Worm (Caenorhabditis elegans) whole organism, early embryonic: ENCODE measurements around the gene cdc-25.3.

Experiments used
- B0310.2 ChIP-seq: sonication (generic microtip); optimal IDR thresholded peaks from 2 replicates; lab custom pipeline; 2016; ENCODE audit warnings: mild to moderate bottlenecking, missing genetic modification characterization, missing compliant biosample characterization
- F13C5.2 ChIP-seq: sonication (generic microtip); optimal IDR thresholded peaks from 2 replicates; lab custom pipeline; 2017; ENCODE audit warnings: mild to moderate bottlenecking, missing genetic modification characterization, inconsistent platforms, missing compliant biosample characterization
- aly-1 ChIP-seq: sonication (generic microtip); optimal IDR thresholded peaks from 2 replicates; lab custom pipeline; 2016; ENCODE audit warnings: missing genetic modification characterization, missing compliant biosample characterization
- ama-1 ChIP-seq: fragments of 150-350 bp; optimal IDR thresholded peaks from 2 replicates; lab custom pipeline; 2014
- ceh-13 ChIP-seq: fragments of 200-800 bp; sonication (Bioruptor generic); optimal IDR thresholded peaks from 2 replicates; lab custom pipeline; 2018; ENCODE audit warnings: mild to moderate bottlenecking, missing genetic modification characterization, missing compliant biosample characterization
- ceh-36 ChIP-seq: sonication (generic microtip); optimal IDR thresholded peaks from 2 replicates; lab custom pipeline; 2016; ENCODE audit warnings: missing genetic modification characterization, inconsistent platforms, missing compliant biosample characterization
- ets-7 ChIP-seq: sonication (generic microtip); optimal IDR thresholded peaks from 2 replicates; lab custom pipeline; 2016; ENCODE audit warnings: missing genotype, missing genetic modification characterization, missing compliant biosample characterization
- flt-1 ChIP-seq: fragments of 200-800 bp; sonication (Bioruptor generic); IDR thresholded peaks from 2 replicates; pipeline ENCODE4 v1.3.6; 2022; ENCODE audit warnings: missing genetic modification characterization, missing compliant biosample characterization
- hmbx-1 ChIP-seq: sonication (generic microtip); optimal IDR thresholded peaks from 2 replicates; lab custom pipeline; 2016; ENCODE audit warnings: mild to moderate bottlenecking, missing genetic modification characterization, missing compliant biosample characterization
- hmg-4 ChIP-seq: fragments of 200-800 bp; sonication (Bioruptor generic); optimal IDR thresholded peaks from 2 replicates; lab custom pipeline; 2018; ENCODE audit warnings: mild to moderate bottlenecking, missing genetic modification characterization, missing compliant biosample characterization
- hnd-1 ChIP-seq: sonication (generic microtip); optimal IDR thresholded peaks from 2 replicates; lab custom pipeline; 2016; ENCODE audit warnings: missing genetic modification characterization, missing compliant biosample characterization
- pes-1 ChIP-seq: fragments of 200-800 bp; sonication (Bioruptor generic); IDR thresholded peaks from 2 replicates; pipeline ENCODE4 v1.3.6; 2022; ENCODE audit warnings: missing genetic modification reagents, missing genetic modification characterization, missing compliant biosample characterization
- scrt-1 ChIP-seq: fragments of 200-800 bp; sonication (Bioruptor generic); IDR thresholded peaks from 2 replicates; pipeline ENCODE4 v1.3.6; 2022; ENCODE audit warnings: missing genetic modification characterization, missing compliant biosample characterization
- sea-1 ChIP-seq: fragments of 200-800 bp; sonication (Bioruptor generic); conservative IDR thresholded peaks from 2 replicates; pipeline ENCODE4 v1.3.6; 2022; ENCODE audit warnings: missing genetic modification characterization, missing compliant biosample characterization
- tbx-11 ChIP-seq: fragments of 200-800 bp; sonication (Bioruptor generic); IDR thresholded peaks from 2 replicates; pipeline ENCODE4 v1.3.6; 2022; ENCODE audit warnings: missing genetic modification characterization, missing compliant biosample characterization
- tbx-37 ChIP-seq: fragments of 200-800 bp; sonication (Bioruptor generic); conservative IDR thresholded peaks from 2 replicates; pipeline ENCODE4 v1.3.6; 2022; ENCODE audit warnings: missing genetic modification reagents, missing genetic modification characterization, missing compliant biosample characterization
- tra-4 ChIP-seq: sonication (generic microtip); optimal IDR thresholded peaks from 2 replicates; lab custom pipeline; 2017; ENCODE audit warnings: missing genetic modification characterization, missing compliant biosample characterization

Gene cdc-25.3

DNA sequence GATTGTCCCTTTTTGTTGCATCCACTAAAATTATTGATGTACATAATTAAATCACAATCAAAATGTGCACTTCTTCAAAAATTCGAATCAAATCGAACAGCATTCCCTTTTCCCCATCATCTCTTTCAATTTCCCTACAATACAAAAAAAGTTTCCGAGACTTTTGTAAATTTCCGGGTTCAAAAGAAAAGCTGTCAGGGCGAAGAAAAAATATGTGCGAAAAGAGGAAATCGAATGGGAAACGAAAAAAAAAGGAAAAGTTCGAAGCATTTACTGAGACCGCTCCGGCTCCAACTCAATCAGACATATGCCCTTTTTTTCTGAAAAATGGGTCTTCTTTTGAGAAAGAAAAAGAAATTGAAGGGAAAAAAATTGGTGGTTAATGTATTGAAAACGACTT lies 31.4 kb upstream of the cdc-25.3 start:
- TF ChIP-seq B0310.2 (tag; lab: Kevin White, UChicago), result no peak
- TF ChIP-seq tbx-37 (GFP tag; lab: Robert Waterston, UW), result no peak
- TF ChIP-seq F13C5.2 (tag; lab: Kevin White, UChicago), result no peak
- no peak for TF ChIP-seq aly-1 (tag; lab: Kevin White, UChicago)
- no peak for TF ChIP-seq ama-1
- no peak for TF ChIP-seq hmg-4 (GFP tag; lab: Kevin White, UChicago)
- no peak for TF ChIP-seq ceh-13 (GFP tag; lab: Kevin White, UChicago)
- TF ChIP-seq tra-4 (tag; lab: Kevin White, UChicago), result no peak
- no peak for TF ChIP-seq ceh-36 (tag; lab: Kevin White, UChicago)
- TF ChIP-seq pes-1, result no peak
- TF ChIP-seq hmbx-1 (tag; lab: Kevin White, UChicago), result no peak
- no peak for TF ChIP-seq sea-1 (GFP tag; lab: Robert Waterston, UW)
- no peak for TF ChIP-seq flt-1 (GFP tag; lab: Robert Waterston, UW)
- TF ChIP-seq hnd-1 (tag; lab: Kevin White, UChicago), result no peak

DNA sequence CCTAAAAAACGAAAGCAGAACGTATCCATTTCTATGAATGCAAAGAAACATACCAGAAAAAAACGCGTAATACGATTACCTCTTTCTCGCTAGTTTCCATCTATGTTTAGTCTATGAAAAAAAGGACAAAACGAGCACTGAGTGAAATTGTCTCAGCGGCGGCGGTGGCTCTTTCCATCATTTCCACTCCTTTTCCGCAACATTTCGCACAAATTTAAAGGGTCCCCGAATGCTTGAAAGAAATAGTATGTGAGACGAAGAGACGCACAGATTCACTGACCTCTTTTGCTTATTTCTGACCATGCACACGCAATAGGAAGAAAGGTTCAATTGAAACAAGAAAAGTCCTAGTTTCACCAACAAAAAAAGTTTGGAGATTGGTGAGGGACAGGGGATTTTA lies 28.6 kb upstream of the cdc-25.3 start:
- TF ChIP-seq F13C5.2 (tag; lab: Kevin White, UChicago) (no peak), tbx-37 (GFP tag; lab: Robert Waterston, UW) (no peak), ets-7 (tag; lab: Kevin White, UChicago) (no peak), hmg-4 (GFP tag; lab: Kevin White, UChicago) (no peak), flt-1 (GFP tag; lab: Robert Waterston, UW) (no peak), hmbx-1 (tag; lab: Kevin White, UChicago) (no peak), hnd-1 (tag; lab: Kevin White, UChicago) (no peak), ceh-13 (GFP tag; lab: Kevin White, UChicago) (no peak)

- TF ChIP-seq tra-4 (tag; lab: Kevin White, UChicago) (no peak), ets-7 (tag; lab: Kevin White, UChicago) (no peak), sea-1 (GFP tag; lab: Robert Waterston, UW) (no peak), aly-1 (tag; lab: Kevin White, UChicago) (no peak), tbx-11 (GFP tag; lab: Robert Waterston, UW) (no peak), hmbx-1 (tag; lab: Kevin White, UChicago) (no peak), ama-1 (no peak), flt-1 (GFP tag; lab: Robert Waterston, UW) (no peak), F13C5.2 (tag; lab: Kevin White, UChicago) (no peak), B0310.2 (tag; lab: Kevin White, UChicago) (no peak), ceh-13 (GFP tag; lab: Kevin White, UChicago) (no peak), hmg-4 (GFP tag; lab: Kevin White, UChicago) (no peak), hnd-1 (tag; lab: Kevin White, UChicago) (no peak), tbx-37 (GFP tag; lab: Robert Waterston, UW) (no peak), pes-1 (no peak), ceh-36 (tag; lab: Kevin White, UChicago) (no peak)
These were observed 26.6 kb upstream of the cdc-25.3 start, which contains the start of gene dhrr-1 for ce11 chrIII:8944357-8944756. dhrr-1 (plus strand) TSS chrIII:8944657.

DNA sequence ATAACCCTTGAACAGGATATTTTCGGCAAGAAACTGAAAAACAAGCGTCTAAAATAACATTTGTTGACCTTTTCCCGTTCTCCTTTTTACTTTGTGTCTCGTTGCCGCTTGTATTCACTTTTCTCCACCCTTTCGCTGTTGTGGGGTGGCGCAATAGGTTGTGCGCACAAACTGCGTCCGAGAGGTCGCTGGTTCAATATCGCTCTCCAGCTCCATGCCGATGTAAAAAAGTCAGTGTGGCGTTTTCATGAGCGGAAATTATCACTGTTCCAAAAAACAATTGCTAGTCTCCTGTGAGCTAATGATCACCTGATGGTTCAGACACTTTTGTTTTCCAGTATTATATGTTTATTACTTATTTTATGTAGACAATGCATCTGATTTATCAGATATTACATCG lies 19.8 kb upstream of the cdc-25.3 start:
- TF ChIP-seq B0310.2 (tag; lab: Kevin White, UChicago) (peak; percentile 84), ets-7 (tag; lab: Kevin White, UChicago) (peak; percentile 90), hnd-1 (tag; lab: Kevin White, UChicago) (peak; percentile 83), flt-1 (GFP tag; lab: Robert Waterston, UW) (peak; percentile 88), tbx-37 (GFP tag; lab: Robert Waterston, UW) (peak; percentile 91), tra-4 (tag; lab: Kevin White, UChicago) (peak; percentile 81), F13C5.2 (tag; lab: Kevin White, UChicago) (peak; percentile 96), aly-1 (tag; lab: Kevin White, UChicago) (peak; percentile 87), scrt-1 (GFP tag; lab: Robert Waterston, UW) (peak; percentile 93), hmbx-1 (tag; lab: Kevin White, UChicago) (peak; percentile 73), ama-1 (no peak), ceh-36 (tag; lab: Kevin White, UChicago) (peak; percentile 90), hmg-4 (GFP tag; lab: Kevin White, UChicago) (no peak), pes-1 (peak; percentile 93), tbx-11 (GFP tag; lab: Robert Waterston, UW) (peak; percentile 92), sea-1 (GFP tag; lab: Robert Waterston, UW) (peak; percentile 88), ceh-13 (GFP tag; lab: Kevin White, UChicago) (peak; percentile 94)

DNA sequence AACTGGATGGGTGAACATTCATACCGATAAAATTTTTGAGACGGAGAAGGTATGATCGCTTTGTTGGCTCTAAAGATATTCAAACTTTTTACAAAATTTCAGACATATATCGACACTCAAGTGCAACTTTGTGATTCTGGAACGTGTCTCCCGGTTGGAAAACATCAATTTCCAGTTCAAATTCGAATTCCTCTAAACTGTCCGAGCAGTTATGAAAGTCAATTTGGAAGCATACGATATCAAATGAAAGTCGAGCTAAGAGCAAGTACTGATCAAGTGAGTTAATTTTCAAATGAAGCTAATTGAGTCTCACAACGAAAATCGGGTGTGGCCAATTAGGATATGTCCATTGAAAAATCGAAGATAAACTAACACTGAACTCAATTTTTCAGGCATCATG lies 16.6 kb upstream of the cdc-25.3 start:
- TF ChIP-seq hnd-1 (tag; lab: Kevin White, UChicago), result no peak
- TF ChIP-seq B0310.2 (tag; lab: Kevin White, UChicago), result no peak
- TF ChIP-seq tbx-11 (GFP tag; lab: Robert Waterston, UW), result no peak
- no peak for TF ChIP-seq ceh-13 (GFP tag; lab: Kevin White, UChicago)
- no peak for TF ChIP-seq F13C5.2 (tag; lab: Kevin White, UChicago)
- no peak for TF ChIP-seq tbx-37 (GFP tag; lab: Robert Waterston, UW)
- no peak for TF ChIP-seq tra-4 (tag; lab: Kevin White, UChicago)
- no peak for TF ChIP-seq ama-1
- TF ChIP-seq hmbx-1 (tag; lab: Kevin White, UChicago), result no peak
- no peak for TF ChIP-seq aly-1 (tag; lab: Kevin White, UChicago)
- TF ChIP-seq ets-7 (tag; lab: Kevin White, UChicago), result no peak
- TF ChIP-seq pes-1, result no peak
- no peak for TF ChIP-seq sea-1 (GFP tag; lab: Robert Waterston, UW)
- no peak for TF ChIP-seq hmg-4 (GFP tag; lab: Kevin White, UChicago)
- TF ChIP-seq flt-1 (GFP tag; lab: Robert Waterston, UW), result no peak

ce11 chrIII:8933696-8934095 lies 16.0 kb upstream of the cdc-25.3 start:
- TF ChIP-seq hmbx-1 (tag; lab: Kevin White, UChicago) (no peak), tbx-37 (GFP tag; lab: Robert Waterston, UW) (no peak), ceh-13 (GFP tag; lab: Kevin White, UChicago) (no peak), sea-1 (GFP tag; lab: Robert Waterston, UW) (no peak), B0310.2 (tag; lab: Kevin White, UChicago) (no peak), hmg-4 (GFP tag; lab: Kevin White, UChicago) (no peak), tbx-11 (GFP tag; lab: Robert Waterston, UW) (no peak), scrt-1 (GFP tag; lab: Robert Waterston, UW) (no peak), hnd-1 (tag; lab: Kevin White, UChicago) (no peak), aly-1 (tag; lab: Kevin White, UChicago) (no peak), tra-4 (tag; lab: Kevin White, UChicago) (no peak), ama-1 (no peak)
